Worm (Caenorhabditis elegans): ENCODE measurements around the gene C07A9.12.

- TF ChIP-seq him-1 (tag; optimal IDR thresholded peaks at IDR 0.05) (peak; percentile 35), W03F9.2 (tag; optimal IDR thresholded peaks at IDR 0.05) (peak; percentile 14), dao-5 (tag; optimal IDR thresholded peaks at IDR 0.05) (no peak)
Measured at ce11 chrIII:9697323-9697722, 30.0 kb downstream of the C07A9.12 start.
